Worm (Caenorhabditis elegans): ENCODE measurements around the gene egrh-1.

DNA sequence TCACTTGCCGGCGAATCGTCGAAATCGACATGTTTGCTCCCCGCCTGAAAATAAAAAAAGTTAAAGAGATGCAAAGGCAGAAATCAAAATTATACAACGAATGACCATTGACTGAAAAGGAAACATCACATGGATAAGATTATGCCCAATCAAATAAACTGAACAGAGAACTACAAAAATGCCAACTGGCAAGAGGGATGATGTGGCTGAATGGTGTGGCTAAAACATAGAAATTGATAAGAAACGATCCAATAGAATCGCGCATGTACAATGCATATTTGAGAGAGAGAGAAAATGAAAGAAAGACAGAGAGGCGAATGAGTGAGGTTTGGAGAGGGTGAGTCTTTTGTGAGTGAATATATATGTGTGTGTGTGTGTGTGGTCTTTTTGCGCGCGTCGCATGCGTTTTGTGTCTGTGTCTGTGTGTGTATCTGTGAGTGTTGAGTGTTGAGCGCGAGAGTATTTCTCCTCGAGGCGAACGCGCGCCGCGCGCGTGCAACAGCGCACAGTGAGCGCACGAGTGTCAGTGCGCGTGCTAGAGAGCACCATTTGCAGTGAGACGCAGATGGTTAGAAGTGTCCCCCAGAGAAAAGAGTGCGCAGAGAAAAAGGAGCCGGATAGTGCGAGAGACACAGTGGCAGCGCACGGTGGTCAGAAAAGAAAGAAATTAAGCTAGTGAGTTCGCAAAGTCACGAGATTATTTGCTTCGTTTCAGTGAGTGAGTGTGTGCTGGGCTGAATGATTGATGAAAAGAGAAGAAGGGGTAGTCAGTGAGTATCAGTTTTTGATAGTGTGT, 27.1 kb upstream of the egrh-1 start, which contains the start of gene epn-1:
- peak; percentile 93 for TF ChIP-seq cog-1 (tag; optimal IDR thresholded peaks at IDR 0.05)
- TF ChIP-seq ztf-23 (GFP tag; IDR thresholded peaks at IDR 0.05), result peak; percentile 60; the same call in 1 of the 2 replicates
- no peak for TF ChIP-seq klf-2 (GFP tag; conservative IDR thresholded peaks at IDR 0.05)
- peak; percentile 27 for TF ChIP-seq T22C8.4 (GFP tag; IDR thresholded peaks at IDR 0.05)

Measured in whole organism, midembryonic.